Worm (Caenorhabditis elegans) whole organism, L3 larva: ENCODE results near the gene M18.6.

Experiments used
- ZK546.5 ChIP-seq: sonication (generic microtip); optimal IDR thresholded peaks from 2 replicates; lab custom pipeline; 2017; ENCODE audit warnings: missing biosample characterization, missing genetic modification characterization
- nhr-23 ChIP-seq: fragments of 150-350 bp; optimal IDR thresholded peaks from 2 replicates; lab custom pipeline; 2014; ENCODE audit warnings: missing biosample characterization, missing genetic modification reagents, missing genetic modification characterization
- nhr-43 ChIP-seq: sonication (generic microtip); optimal IDR thresholded peaks from 2 replicates; lab custom pipeline; 2016; ENCODE audit warnings: mild to moderate bottlenecking, missing genetic modification characterization, missing compliant biosample characterization; ENCODE audit not compliant: poor library complexity, severe bottlenecking
- nhr-76 ChIP-seq: fragments of 150-350 bp; sonication (generic microtip); optimal IDR thresholded peaks from 5 replicates; lab custom pipeline; 2014; ENCODE audit warnings: missing biosample characterization, missing genetic modification characterization
- nhr-77 ChIP-seq: fragments of 150-350 bp; optimal IDR thresholded peaks from 2 replicates; lab custom pipeline; 2014; ENCODE audit warnings: missing biosample characterization, missing genetic modification characterization
- unc-39 ChIP-seq: sonication (generic microtip); optimal IDR thresholded peaks from 4 replicates; lab custom pipeline; 2017; ENCODE audit warnings: missing biosample characterization, missing genetic modification characterization
- zag-1 ChIP-seq: fragments of 150-350 bp; optimal IDR thresholded peaks from 2 replicates; lab custom pipeline; 2014; ENCODE audit warnings: missing biosample characterization, missing genetic modification characterization

- TF ChIP-seq nhr-23 (tag; lab: Kevin White, UChicago) (no peak), unc-39 (tag; lab: Kevin White, UChicago) (no peak), ZK546.5 (tag; lab: Kevin White, UChicago) (no peak), nhr-43 (tag; lab: Kevin White, UChicago) (no peak), zag-1 (tag; lab: Kevin White, UChicago) (no peak), nhr-76 (no peak), nhr-77 (tag; lab: Kevin White, UChicago) (no peak)
Measured at ce11 chrIV:12126740-12127472, 5.8 kb downstream of the M18.6 start.
